Fruit fly (Drosophila melanogaster): ENCODE results near the gene Hsp26.
A peak's percentile ranks its signal among the peaks of the same experiment; 100 is the strongest.

Hsp26 gene

dm6 chr3L:9410754-9411423, 33.7 kb upstream of the Hsp26 start, which contains the start of the genes CG4022 and Cpsf5 (continued):
- TF ChIP-seq CG3163 (GFP tag; optimal IDR thresholded peaks at IDR 0.05) (peak; percentile 18), slou (GFP tag; optimal IDR thresholded peaks at IDR 0.05) (peak; percentile 51), Mes4 (GFP tag; optimal IDR thresholded peaks at IDR 0.05) (peak; percentile 32), jing (GFP tag; optimal IDR thresholded peaks at IDR 0.05) (peak; percentile 12), Blimp-1 (GFP tag; optimal IDR thresholded peaks at IDR 0.05) (peak; percentile 79), ssp (GFP tag; IDR thresholded peaks at IDR 0.05) (peak; percentile 70), Six4 (GFP tag; optimal IDR thresholded peaks at IDR 0.05) (peak; percentile 69), CG6791 (GFP tag; IDR thresholded peaks at IDR 0.05; ENCODE audit: partially characterized antibody) (no peak), Abd-B (GFP tag; optimal IDR thresholded peaks at IDR 0.05) (peak; percentile 86), gsb (GFP tag; IDR thresholded peaks at IDR 0.05) (peak; percentile 39; the same call in 1 of the 2 replicates), CG7271 (tag; optimal IDR thresholded peaks at IDR 0.05) (peak; percentile 67), Spps (tag; optimal IDR thresholded peaks at IDR 0.05) (peak; percentile 67), Aef1 (GFP tag; IDR thresholded peaks at IDR 0.05) (peak; percentile 76), Eip74EF (GFP tag; optimal IDR thresholded peaks at IDR 0.05) (peak in 1 of 2 experiments; percentile 36), CG10267 (tag; optimal IDR thresholded peaks at IDR 0.05) (peak; percentile 81), ERR (GFP tag; optimal IDR thresholded peaks at IDR 0.05) (no peak), CG7928 (GFP tag; optimal IDR thresholded peaks at IDR 0.05) (peak; percentile 98), CG10565 (GFP tag; optimal IDR thresholded peaks at IDR 0.05) (no peak), Gsc (GFP tag; IDR thresholded peaks at IDR 0.05) (no peak), CG2678 (tag; optimal IDR thresholded peaks at IDR 0.05) (peak; percentile 85), CG12219 (GFP tag; optimal IDR thresholded peaks at IDR 0.05) (peak; percentile 69), Sox102F (GFP tag; optimal IDR thresholded peaks at IDR 0.05) (peak; percentile 82), ash1 (GFP tag; optimal IDR thresholded peaks at IDR 0.05) (no peak), CG34224 (GFP tag; IDR thresholded peaks at IDR 0.05; ENCODE audit: partially characterized antibody) (no peak), CG9437 (GFP tag; optimal IDR thresholded peaks at IDR 0.05) (peak; percentile 60), CG2129 (GFP tag; IDR thresholded peaks at IDR 0.05; ENCODE audit: partially characterized antibody) (no peak), wek (GFP tag; optimal IDR thresholded peaks at IDR 0.05) (no peak), dati (GFP tag; IDR thresholded peaks at IDR 0.05) (peak; percentile 25; the same call in 1 of the 2 replicates), chif (GFP tag; optimal IDR thresholded peaks at IDR 0.05) (peak; percentile 63 to 70), dmrt99B (tag; optimal IDR thresholded peaks at IDR 0.05) (no peak), aop (GFP tag; IDR thresholded peaks at IDR 0.05) (no peak), usp (GFP tag; optimal IDR thresholded peaks at IDR 0.05) (no peak), CG5953 (GFP tag; IDR thresholded peaks at IDR 0.05) (peak; percentile 1; the same call in 1 of the 2 replicates), kni (GFP tag; optimal IDR thresholded peaks at IDR 0.05) (peak; percentile 93), lmd (GFP tag; IDR thresholded peaks at IDR 0.05) (peak; percentile 81), CG18764 (GFP tag; optimal IDR thresholded peaks at IDR 0.05) (peak; percentile 63), NK7.1 (GFP tag; optimal IDR thresholded peaks at IDR 0.05) (no peak), Doc3 (GFP tag; IDR thresholded peaks at IDR 0.05; ENCODE audit: partially characterized antibody) (no peak), Xrp1 (GFP tag; IDR thresholded peaks at IDR 0.05) (peak; percentile 89), danr (GFP tag; IDR thresholded peaks at IDR 0.05) (peak; percentile 52; the same call in 1 of the 2 replicates), CG32772 (GFP tag; IDR thresholded peaks at IDR 0.05) (peak; percentile 79), CG18262 (tag; optimal IDR thresholded peaks at IDR 0.05) (peak; percentile 84), Atf-2 (GFP tag; optimal IDR thresholded peaks at IDR 0.05) (no peak), peb (GFP tag; IDR thresholded peaks at IDR 0.05) (peak; percentile 73), Dek (tag; optimal IDR thresholded peaks at IDR 0.05) (peak; percentile 83), CG2712 (tag; optimal IDR thresholded peaks at IDR 0.05) (peak; percentile 91), CG10959 (GFP tag; IDR thresholded peaks at IDR 0.05) (peak; percentile 70), CG3065 (GFP tag; optimal IDR thresholded peaks at IDR 0.05) (peak; percentile 46), dimm (GFP tag; IDR thresholded peaks at IDR 0.05) (no peak; the same call in 1 of the 2 replicates)
